Fruit fly (Drosophila melanogaster) whole organism, embryonic: ENCODE measurements around the gene eIF3l.

Source experiments
- BEAF-32 ChIP-seq: fragments of 200-800 bp; sonication (Bioruptor generic); optimal IDR thresholded peaks from 3 replicates; lab custom pipeline; 2017; ENCODE audit warnings: missing biosample characterization, missing genetic modification characterization, mild to moderate bottlenecking, moderate library complexity, missing genetic modification reagents
- CG17612 ChIP-seq: fragments of 200-800 bp; sonication (Bioruptor generic); IDR thresholded peaks from 2 replicates; pipeline ENCODE4 v1.3.6; 2022; ENCODE audit warnings: missing biosample characterization, missing genetic modification characterization
- CG7357 ChIP-seq: fragments of 200-800 bp; sonication (Bioruptor generic); IDR thresholded peaks from 3 replicates; pipeline ENCODE4 v1.3.6; 2022; ENCODE audit warnings: missing biosample characterization, missing genetic modification characterization
- Jarid2 ChIP-seq: fragments of 200-800 bp; sonication (Bioruptor generic); optimal IDR thresholded peaks from 3 replicates; lab custom pipeline; 2017; ENCODE audit warnings: mild to moderate bottlenecking, missing biosample characterization, missing genetic modification reagents, missing genetic modification characterization

DNA sequence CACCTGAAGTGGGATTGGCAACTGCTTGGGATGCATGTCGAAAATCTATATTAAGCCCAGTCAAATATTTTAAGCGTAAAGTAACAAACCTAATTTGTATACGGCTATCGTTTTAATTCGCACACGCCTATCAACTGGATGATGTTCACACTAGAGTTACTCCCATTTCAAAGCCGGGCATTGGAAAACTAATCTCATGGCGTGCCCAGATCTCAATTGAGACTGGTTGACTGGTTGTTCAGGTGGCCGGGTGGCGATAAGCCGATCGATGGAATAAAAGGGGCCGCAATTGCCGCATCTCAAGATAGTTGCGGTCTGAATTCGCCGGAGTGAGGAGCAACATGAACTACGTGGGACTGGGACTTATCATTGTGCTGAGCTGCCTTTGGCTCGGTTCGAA is 42.6 kb upstream of the eIF3l start, which contains the start of gene Est-6:
- no peak for TF ChIP-seq Jarid2 (GFP tag; lab: Kevin White, UChicago)
- TF ChIP-seq BEAF-32, result no peak
- TF ChIP-seq CG7357, result no peak
- TF ChIP-seq CG17612 (GFP tag; lab: Robert Waterston, UW), result no peak
